Worm (Caenorhabditis elegans): ENCODE data around the gene C47E12.2.
A peak's percentile ranks its signal among the peaks of the same experiment; 100 is the strongest.

C47E12.2 gene

DNA sequence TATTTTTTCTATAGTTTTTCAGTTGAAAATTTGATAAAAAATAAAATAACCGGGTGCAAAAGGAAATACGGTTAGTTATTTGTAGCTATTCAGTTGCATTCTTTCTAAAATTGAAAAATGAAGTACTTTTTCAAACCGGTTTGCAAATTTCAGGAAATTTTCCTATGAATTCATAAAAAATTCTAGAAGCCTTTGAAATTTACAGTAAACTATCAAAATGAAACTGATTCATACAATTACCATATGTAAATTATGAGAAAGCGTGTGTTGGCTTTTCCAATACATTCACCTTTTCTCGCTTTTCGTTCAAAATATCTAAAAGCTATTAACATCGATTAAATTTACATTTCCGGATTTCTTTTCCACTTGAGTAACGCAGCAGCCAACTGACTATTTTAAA, 13.7 kb upstream of the C47E12.2 start, which contains the start of gene ent-7:
Gene ent-7 (plus strand): TSS at position 301 of the 400 bp plus-strand sequence.
- TF ChIP-seq hlh-13 (GFP tag; optimal IDR thresholded peaks at IDR 0.05), result no peak
- no peak for TF ChIP-seq tbx-7 (tag; optimal IDR thresholded peaks at IDR 0.05)
- TF ChIP-seq ets-4 (tag; optimal IDR thresholded peaks at IDR 0.05), result no peak
- no peak for TF ChIP-seq ahr-1 (tag; optimal IDR thresholded peaks at IDR 0.05)
- no peak for TF ChIP-seq Y22D7AL.16 (tag; optimal IDR thresholded peaks at IDR 0.05)
- no peak for TF ChIP-seq ceh-14 (tag; optimal IDR thresholded peaks at IDR 0.05)
- TF ChIP-seq syd-9 (tag; optimal IDR thresholded peaks at IDR 0.05), result no peak
- TF ChIP-seq hlh-8 (tag; optimal IDR thresholded peaks at IDR 0.05), result no peak
- TF ChIP-seq ceh-2 (tag; optimal IDR thresholded peaks at IDR 0.05), result no peak
- TF ChIP-seq sdc-2 (tag; optimal IDR thresholded peaks at IDR 0.05), result no peak
- no peak for TF ChIP-seq ama-1 (optimal IDR thresholded peaks at IDR 0.05)
- no peak for TF ChIP-seq ceh-22 (tag; optimal IDR thresholded peaks at IDR 0.05)
- TF ChIP-seq fkh-10 (GFP tag; optimal IDR thresholded peaks at IDR 0.05), result no peak
- no peak for TF ChIP-seq ztf-16 (tag; optimal IDR thresholded peaks at IDR 0.05)
- no peak for TF ChIP-seq pha-2 (tag; optimal IDR thresholded peaks at IDR 0.05)
- TF ChIP-seq K09A11.1 (tag; optimal IDR thresholded peaks at IDR 0.05; ENCODE audit: insufficient read depth), result no peak
- no peak for TF ChIP-seq ceh-30 (tag; optimal IDR thresholded peaks at IDR 0.05)
- TF ChIP-seq nfya-1 (tag; optimal IDR thresholded peaks at IDR 0.05), result no peak
- no peak for TF ChIP-seq pqm-1 (tag; optimal IDR thresholded peaks at IDR 0.05)
- TF ChIP-seq hlh-15 (tag; optimal IDR thresholded peaks at IDR 0.05), result no peak

DNA sequence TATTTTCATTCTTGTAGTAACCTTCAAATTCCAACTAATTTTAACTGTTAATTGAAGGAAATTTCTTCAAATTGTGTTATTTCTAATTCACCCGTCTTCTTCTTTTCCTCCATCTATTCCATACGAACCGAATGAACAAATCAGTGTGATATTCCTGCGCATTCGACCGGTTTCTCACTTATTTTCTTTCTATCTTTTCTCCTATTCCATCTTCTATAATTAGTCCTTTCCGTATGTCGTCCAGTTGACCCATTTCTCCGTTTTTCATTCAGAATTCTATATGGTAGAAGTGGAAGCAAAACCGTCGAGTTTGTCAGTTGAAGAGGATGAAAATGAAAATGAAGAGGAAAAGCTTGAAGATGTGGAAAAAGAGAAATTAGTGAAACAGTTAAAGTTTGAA, 6.2 kb upstream of the C47E12.2 start, which contains the start of gene magu-4:
Gene magu-4 (plus strand): TSS at position 218 of the 400 bp plus-strand sequence.
- TF ChIP-seq T23F11.4 (GFP tag; optimal IDR thresholded peaks at IDR 0.05) (no peak), lin-11 (tag; optimal IDR thresholded peaks at IDR 0.05) (no peak), nfya-1 (tag; optimal IDR thresholded peaks at IDR 0.05) (no peak), ttx-3 (tag; optimal IDR thresholded peaks at IDR 0.05) (no peak), ref-2 (tag; optimal IDR thresholded peaks at IDR 0.05) (no peak), tbx-7 (tag; optimal IDR thresholded peaks at IDR 0.05) (no peak), C38D4.7 (GFP tag; optimal IDR thresholded peaks at IDR 0.05) (no peak), rnt-1 (tag; optimal IDR thresholded peaks at IDR 0.05) (no peak), ceh-24 (tag; optimal IDR thresholded peaks at IDR 0.05) (no peak), sox-2 (GFP tag; IDR thresholded peaks at IDR 0.05) (no peak)

DNA sequence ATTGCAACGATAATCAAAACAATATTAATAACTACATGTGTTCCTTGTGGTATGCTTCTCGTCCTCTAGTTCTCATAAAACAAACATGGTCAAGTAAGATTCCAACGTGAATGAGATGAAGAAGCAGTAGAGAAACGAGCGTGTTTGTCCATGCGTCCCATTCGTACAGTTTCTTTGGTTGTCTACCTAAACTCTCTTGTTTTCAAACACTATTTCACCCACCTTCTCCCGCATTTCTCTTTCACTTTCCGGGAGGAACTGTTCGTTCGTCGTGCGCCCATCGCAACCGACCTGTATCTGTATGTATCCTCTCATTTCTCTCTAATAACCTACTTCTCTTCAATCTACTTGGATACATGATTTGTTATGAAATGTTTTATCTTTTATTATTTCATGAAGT, 4.5 kb upstream of the C47E12.2 start:
- TF ChIP-seq dmd-4 (tag; optimal IDR thresholded peaks at IDR 0.05; ENCODE audit: borderline replicate concordance), result no peak
- TF ChIP-seq ref-2 (tag; optimal IDR thresholded peaks at IDR 0.05), result peak; percentile 10
- no peak for TF ChIP-seq fkh-10 (GFP tag; optimal IDR thresholded peaks at IDR 0.05)

DNA sequence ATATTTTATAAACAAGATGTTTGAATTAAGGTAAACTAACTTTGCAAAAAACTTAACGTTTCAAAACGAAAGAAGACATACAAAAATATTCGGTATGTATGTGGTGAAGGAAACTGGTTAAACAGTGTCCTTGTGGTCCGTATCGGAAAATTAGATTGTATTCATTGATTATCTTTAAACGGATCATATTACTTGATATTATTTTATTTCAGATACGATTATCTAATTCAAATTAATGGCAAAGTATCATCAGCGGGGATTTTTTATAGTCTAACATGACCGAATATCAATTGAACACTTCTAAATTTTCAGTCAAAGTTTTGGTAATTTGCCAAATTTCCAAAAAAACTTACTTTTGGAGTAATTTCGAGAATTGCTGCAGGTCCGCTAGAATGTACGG, 3.5 kb upstream of the C47E12.2 start, which contains the start of gene C47E12.13:
Gene C47E12.13 (minus strand): TSS at position 101 of the 400 bp plus-strand sequence.
- TF ChIP-seq ceh-31 (tag; optimal IDR thresholded peaks at IDR 0.05) (no peak), unc-3 (GFP tag; conservative IDR thresholded peaks at IDR 0.05) (no peak), unc-3 (tag; optimal IDR thresholded peaks at IDR 0.05) (no peak), ceh-14 (tag; optimal IDR thresholded peaks at IDR 0.05) (no peak), ztf-16 (tag; optimal IDR thresholded peaks at IDR 0.05) (no peak), ceh-24 (tag; optimal IDR thresholded peaks at IDR 0.05) (no peak), pha-2 (tag; optimal IDR thresholded peaks at IDR 0.05) (no peak), pha-4 (tag; optimal IDR thresholded peaks at IDR 0.05) (no peak), elt-2 (tag; optimal IDR thresholded peaks at IDR 0.05) (no peak), sox-4 (tag; optimal IDR thresholded peaks at IDR 0.05) (no peak), sox-2 (GFP tag; IDR thresholded peaks at IDR 0.05) (no peak), gmeb-2 (tag; optimal IDR thresholded peaks at IDR 0.05) (no peak), nfya-1 (tag; optimal IDR thresholded peaks at IDR 0.05) (no peak), K02D7.2 (tag; optimal IDR thresholded peaks at IDR 0.05) (no peak), hlh-30 (tag; optimal IDR thresholded peaks at IDR 0.05; ENCODE audit: insufficient read depth) (no peak), lin-11 (tag; optimal IDR thresholded peaks at IDR 0.05) (no peak), ref-2 (tag; optimal IDR thresholded peaks at IDR 0.05) (no peak), sdc-2 (tag; optimal IDR thresholded peaks at IDR 0.05) (no peak), eyg-1 (tag; optimal IDR thresholded peaks at IDR 0.05) (no peak)

All from whole organism, late embryonic.